Fruit fly (Drosophila melanogaster) Kc167 (cell line): Measurements from ENCODE around the gene Wdr92.

Source experiments
- Myc ChIP-seq: fragments of >200 bp; optimal IDR thresholded peaks from 2 replicates; lab custom pipeline; 2017; ENCODE audit warnings: missing external identifiers
- Sin3A ChIP-seq: fragments of >200 bp; optimal IDR thresholded peaks from 2 replicates; lab custom pipeline; 2018; ENCODE audit warnings: missing external identifiers
- h ChIP-seq: fragments of >200 bp; optimal IDR thresholded peaks from 3 replicates; lab custom pipeline; 2018; ENCODE audit warnings: missing external identifiers
- insv ChIP-seq: fragments of >200 bp; optimal IDR thresholded peaks from 3 replicates; lab custom pipeline; 2018; ENCODE audit warnings: missing external identifiers
- psq ChIP-seq: fragments of >200 bp; optimal IDR thresholded peaks from 2 replicates; lab custom pipeline; 2017; ENCODE audit warnings: missing external identifiers
- ttk ChIP-seq: sonication (Bioruptor generic); optimal IDR thresholded peaks from 2 replicates; lab custom pipeline; 2017; ENCODE audit warnings: missing external identifiers

The Wdr92 gene

DNA sequence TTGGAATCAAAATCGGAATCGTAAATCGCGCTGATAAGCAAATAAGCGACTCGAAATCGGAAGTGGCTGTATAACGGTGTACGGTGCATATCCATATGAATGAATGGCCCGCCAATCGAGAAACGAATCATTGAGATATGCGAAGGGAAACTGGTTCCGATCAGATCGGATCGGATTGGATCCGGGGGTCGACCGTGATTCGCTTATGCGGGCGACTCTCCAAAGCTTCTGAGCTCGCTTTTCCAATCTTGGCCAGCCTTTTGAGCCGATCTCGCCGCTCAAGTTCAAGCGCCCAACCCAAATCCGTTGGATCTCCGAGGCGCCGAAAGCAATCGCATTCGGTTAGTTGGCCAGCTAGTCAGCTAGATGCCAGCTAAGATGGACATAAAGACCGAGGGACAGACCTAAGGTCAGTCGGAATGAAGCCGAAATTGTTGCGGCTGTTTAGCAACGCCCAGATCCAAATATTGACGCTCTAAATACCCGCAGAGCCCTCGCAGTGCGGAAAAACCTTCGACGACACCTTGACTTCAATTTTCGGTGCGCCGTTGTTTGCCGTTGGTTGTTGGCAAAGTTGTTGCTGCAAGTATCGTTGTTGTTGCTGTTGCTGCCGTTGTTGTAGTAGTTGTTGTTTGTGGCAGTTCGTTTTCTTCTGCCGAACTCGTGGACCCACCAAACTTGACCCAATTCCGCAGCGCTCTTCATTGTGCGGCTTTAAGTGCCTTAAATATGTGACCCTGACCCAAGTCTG is 16.2 kb downstream of the Wdr92 start:
- TF ChIP-seq ttk (lab: Kevin White, UChicago) (no peak), Myc (lab: Kevin White, UChicago) (no peak)

DNA sequence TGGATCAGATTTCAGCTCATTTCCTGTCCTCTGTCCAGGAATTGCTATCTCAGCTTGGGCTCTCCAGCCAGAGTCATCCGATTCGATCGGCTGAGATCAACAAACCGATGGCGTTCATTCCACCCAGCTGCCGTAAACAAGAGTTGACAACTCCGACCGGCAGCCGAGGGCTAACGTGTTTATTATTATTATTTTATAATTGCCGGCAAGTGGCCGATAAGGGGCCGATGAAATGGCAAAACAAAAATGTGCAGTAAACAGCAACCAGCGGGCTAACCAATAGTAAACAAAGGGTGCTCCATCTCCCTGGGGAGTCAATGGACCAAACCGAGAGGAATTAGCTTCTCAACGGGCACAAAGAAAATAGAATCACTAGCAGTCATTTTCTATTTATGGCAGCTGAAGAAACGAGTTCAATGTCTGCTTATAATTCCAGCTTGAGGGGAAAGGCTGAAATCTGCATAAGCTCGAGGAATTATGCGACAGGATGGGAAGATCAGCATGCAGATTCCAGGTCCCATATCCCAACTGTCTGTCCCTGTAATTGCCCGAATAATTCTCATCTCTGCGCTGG is 17.3 kb downstream of the Wdr92 start:
- no peak for TF ChIP-seq ttk (lab: Kevin White, UChicago)
- TF ChIP-seq h (lab: Kevin White, UChicago) = no peak
- TF ChIP-seq psq (lab: Kevin White, UChicago) = no peak
- TF ChIP-seq Myc (lab: Kevin White, UChicago) = no peak
- no peak for TF ChIP-seq insv (lab: Kevin White, UChicago)
- TF ChIP-seq Sin3A (lab: Kevin White, UChicago) = no peak

- TF ChIP-seq h (lab: Kevin White, UChicago) = no peak
- TF ChIP-seq ttk (lab: Kevin White, UChicago) = no peak
- no peak for TF ChIP-seq Myc (lab: Kevin White, UChicago)
- TF ChIP-seq Sin3A (lab: Kevin White, UChicago) = no peak
- no peak for TF ChIP-seq insv (lab: Kevin White, UChicago)
- TF ChIP-seq psq (lab: Kevin White, UChicago) = no peak
Observed at dm6 chr3L:17926575-17927276, 18.8 kb downstream of the Wdr92 start.

dm6 chr3L:17928106-17928505 is 20.2 kb downstream of the Wdr92 start:
- no peak for TF ChIP-seq h (lab: Kevin White, UChicago)
- no peak for TF ChIP-seq ttk (lab: Kevin White, UChicago)
- TF ChIP-seq insv (lab: Kevin White, UChicago) = no peak
- no peak for TF ChIP-seq Sin3A (lab: Kevin White, UChicago)
- TF ChIP-seq psq (lab: Kevin White, UChicago) = no peak
- no peak for TF ChIP-seq Myc (lab: Kevin White, UChicago)

DNA sequence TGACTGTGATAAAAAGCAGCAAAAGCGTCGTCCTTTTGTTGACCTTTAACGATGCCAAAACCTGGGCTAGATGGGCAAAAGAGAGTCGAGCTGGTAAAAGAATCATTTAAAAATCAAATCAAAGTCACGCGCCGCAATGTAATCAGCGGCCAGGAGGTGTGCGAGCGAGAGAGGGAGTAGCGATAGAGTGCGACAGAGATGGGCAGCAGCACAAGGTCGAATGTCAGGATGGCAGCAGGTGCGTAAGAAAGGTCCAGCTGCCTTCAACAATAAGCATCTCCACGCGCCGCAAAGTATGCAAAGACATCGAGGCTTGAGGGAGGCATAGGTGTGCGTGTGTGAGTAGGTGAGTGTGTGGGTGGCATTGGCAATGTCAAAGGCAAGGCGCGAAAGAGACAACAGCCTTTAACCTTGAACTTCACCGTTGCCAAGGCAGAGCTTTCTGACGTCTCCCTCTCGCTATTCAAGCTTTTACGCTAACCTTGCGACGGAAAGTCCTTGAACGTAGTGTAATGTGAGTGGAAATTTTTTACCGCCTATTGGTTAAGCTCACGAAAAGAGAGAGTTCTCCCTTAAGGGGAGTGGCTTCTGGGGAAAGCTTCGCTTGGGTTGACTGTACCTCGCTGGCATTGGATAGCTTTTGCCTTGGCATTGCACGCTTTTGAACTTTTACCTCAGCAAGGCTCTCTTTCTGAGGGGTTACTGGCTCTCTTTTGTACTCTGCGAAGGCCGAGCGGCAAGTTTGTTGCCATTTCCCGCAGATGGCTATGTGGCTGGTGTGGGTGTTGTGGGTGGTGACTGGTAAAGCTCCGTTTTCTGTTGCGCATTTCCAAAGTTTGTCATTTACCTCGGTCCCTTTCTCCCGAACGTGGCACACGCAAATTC is 22.0 kb downstream of the Wdr92 start:
- TF ChIP-seq insv (lab: Kevin White, UChicago) = no peak
- no peak for TF ChIP-seq psq (lab: Kevin White, UChicago)
- no peak for TF ChIP-seq ttk (lab: Kevin White, UChicago)
- TF ChIP-seq Sin3A (lab: Kevin White, UChicago) = no peak
- TF ChIP-seq Myc (lab: Kevin White, UChicago) = no peak
- TF ChIP-seq h (lab: Kevin White, UChicago) = no peak

DNA sequence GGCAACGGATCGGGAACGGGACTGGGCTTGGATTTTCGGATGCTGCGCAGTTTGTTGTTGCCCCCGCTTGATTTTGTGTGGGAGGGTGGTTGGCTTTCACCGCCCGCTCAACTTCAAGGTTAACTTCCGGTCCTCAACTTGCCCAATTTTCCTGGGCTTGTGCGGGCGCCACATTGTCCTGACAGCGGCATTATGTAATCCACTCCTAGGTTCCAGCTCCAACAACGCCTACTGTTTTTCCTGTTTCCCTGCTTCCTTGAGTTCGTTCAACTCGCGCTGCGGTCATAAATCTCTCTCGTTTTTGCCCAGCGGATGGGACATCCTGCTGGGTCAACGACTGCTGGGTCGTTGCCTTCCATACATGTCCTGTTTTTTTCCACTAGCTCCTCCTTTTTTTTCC is 23.9 kb downstream of the Wdr92 start:
- TF ChIP-seq h (lab: Kevin White, UChicago) = no peak
- TF ChIP-seq Myc (lab: Kevin White, UChicago) = no peak
- TF ChIP-seq insv (lab: Kevin White, UChicago) = no peak

DNA sequence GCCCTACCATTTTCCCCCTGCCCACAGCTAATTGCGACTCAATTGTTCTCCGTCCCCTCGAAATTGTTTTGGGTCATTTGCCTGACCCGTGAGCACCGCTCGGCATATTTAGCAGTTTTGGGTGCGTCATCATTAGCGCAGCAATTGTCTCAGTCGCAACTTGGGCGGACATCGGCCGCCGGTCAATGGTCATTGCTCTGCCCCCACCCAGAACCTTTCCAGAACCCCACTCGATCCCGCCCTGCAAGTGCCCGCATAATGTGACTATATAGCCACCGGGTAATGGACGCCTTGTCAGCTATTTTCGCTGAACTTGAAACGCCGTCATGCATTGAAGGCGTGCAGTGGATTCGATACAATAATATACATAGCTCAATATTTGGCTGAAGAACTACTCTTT is 25.1 kb downstream of the Wdr92 start:
- TF ChIP-seq Sin3A (lab: Kevin White, UChicago) (no peak), ttk (lab: Kevin White, UChicago) (no peak), h (lab: Kevin White, UChicago) (no peak), Myc (lab: Kevin White, UChicago) (no peak), insv (lab: Kevin White, UChicago) (no peak), psq (lab: Kevin White, UChicago) (no peak)

- TF ChIP-seq Sin3A (lab: Kevin White, UChicago) (no peak), h (lab: Kevin White, UChicago) (no peak), insv (lab: Kevin White, UChicago) (no peak), Myc (lab: Kevin White, UChicago) (no peak), ttk (lab: Kevin White, UChicago) (no peak), psq (lab: Kevin White, UChicago) (no peak)
Observed at dm6 chr3L:17933788-17934318, 25.9 kb downstream of the Wdr92 start.

dm6 chr3L:17935032-17935431 is 27.1 kb downstream of the Wdr92 start:
- TF ChIP-seq Sin3A (lab: Kevin White, UChicago) (no peak), Myc (lab: Kevin White, UChicago) (no peak), insv (lab: Kevin White, UChicago) (no peak), ttk (lab: Kevin White, UChicago) (no peak), h (lab: Kevin White, UChicago) (no peak), psq (lab: Kevin White, UChicago) (no peak)

DNA sequence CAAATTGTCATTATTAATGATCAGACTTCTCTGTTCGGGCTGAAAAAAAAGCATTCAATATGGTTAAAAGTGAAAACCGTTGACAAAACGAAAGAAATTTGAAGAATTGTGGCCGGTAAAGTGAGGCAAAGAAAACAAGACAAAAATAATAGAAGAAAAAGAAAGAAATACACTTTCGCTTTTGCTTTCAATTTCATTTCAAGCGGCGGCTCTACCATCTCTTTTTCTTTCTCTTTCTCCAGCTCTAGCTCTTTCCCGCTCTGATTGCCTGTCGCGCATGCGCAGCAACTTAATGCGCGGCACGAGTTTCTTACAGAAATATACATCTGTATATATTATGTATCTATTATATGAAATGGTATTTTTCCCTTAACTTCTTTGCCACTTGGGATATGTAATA is 29.4 kb downstream of the Wdr92 start:
- TF ChIP-seq psq (lab: Kevin White, UChicago) (no peak), Sin3A (lab: Kevin White, UChicago) (no peak), Myc (lab: Kevin White, UChicago) (no peak), h (lab: Kevin White, UChicago) (no peak), ttk (lab: Kevin White, UChicago) (no peak), insv (lab: Kevin White, UChicago) (no peak)
